Worm (Caenorhabditis elegans) whole organism, L4 larva: Measurements from ENCODE around the gene twnk-1.

Source experiments
- T20F7.1 ChIP-seq: fragments of 200-800 bp; sonication (Bioruptor generic); optimal IDR thresholded peaks from 2 replicates; lab custom pipeline; 2018; ENCODE audit warnings: mild to moderate bottlenecking, missing genetic modification characterization, missing compliant biosample characterization
- ama-1 ChIP-seq: fragments of 150-350 bp; optimal IDR thresholded peaks from 2 replicates; lab custom pipeline; 2014; ENCODE audit warnings: inconsistent platforms, mixed read lengths
- dmd-8 ChIP-seq: fragments of 200-800 bp; sonication (Bioruptor generic); IDR thresholded peaks from 2 replicates; pipeline ENCODE4 v1.3.6; 2022; ENCODE audit warnings: missing genetic modification characterization, missing compliant biosample characterization
- lin-39 ChIP-seq: fragments of 150-350 bp; optimal IDR thresholded peaks from 2 replicates; lab custom pipeline; 2014; ENCODE audit warnings: missing biosample characterization, missing genetic modification reagents, missing genetic modification characterization
- lsy-2 ChIP-seq, 2 experiments: fragments of 150-350 bp in 1 of 2; sonication (generic microtip) in 1 of 2; optimal IDR thresholded peaks; 2 replicates each; lab custom pipeline; 2014 to 2017; ENCODE audit warnings: missing biosample characterization in 2 of 2, missing genetic modification characterization in 2 of 2
- nhr-77 ChIP-seq: fragments of 150-350 bp; optimal IDR thresholded peaks from 2 replicates; lab custom pipeline; 2014; ENCODE audit warnings: missing biosample characterization, missing genetic modification characterization
- pha-4 ChIP-seq, 2 experiments: fragments of 150-350 bp in 1 of 2; fragments of 200-800 bp in 1 of 2; sonication (Bioruptor generic) in 1 of 2; IDR thresholded peaks in 1 of 2; optimal IDR thresholded peaks in 1 of 2; 2 replicates each; pipeline versions ENCODE4 v1.3.6 to Lab custom; 2014 to 2022; ENCODE audit warnings: missing genetic modification characterization in 2 of 2, missing genetic modification reagents in 2 of 2, missing biosample characterization in 1 of 2, missing compliant biosample characterization in 1 of 2
- php-3 ChIP-seq: fragments of 200-800 bp; sonication (Bioruptor generic); IDR thresholded peaks from 2 replicates; pipeline ENCODE4 v1.3.6; 2022; ENCODE audit warnings: missing genetic modification reagents, missing genetic modification characterization, missing compliant biosample characterization
- pqm-1 ChIP-seq: sonication (generic microtip); optimal IDR thresholded peaks from 2 replicates; lab custom pipeline; 2017; ENCODE audit warnings: missing biosample characterization, missing genetic modification characterization
- skn-1 ChIP-seq: fragments of 150-350 bp; optimal IDR thresholded peaks from 2 replicates; lab custom pipeline; 2014; ENCODE audit warnings: missing biosample characterization, missing genetic modification characterization
- snpc-4 ChIP-seq: fragments of 150-350 bp; optimal IDR thresholded peaks from 2 replicates; lab custom pipeline; 2014; ENCODE audit warnings: missing biosample characterization, missing genetic modification characterization
- unc-62 ChIP-seq, 3 experiments: fragments of 150-350 bp in 1 of 3; sonication (generic microtip); optimal IDR thresholded peaks in 2 of 3; peaks in 1 of 3; 1 replicate in 1 of 3; 2 replicates in 2 of 3; lab custom pipeline; 2014 to 2017; ENCODE audit warnings: missing biosample characterization in 3 of 3, missing genetic modification characterization in 3 of 3, missing genetic modification reagents in 3 of 3, missing genotype in 1 of 3
- zag-1 ChIP-seq: fragments of 150-350 bp; optimal IDR thresholded peaks from 2 replicates; lab custom pipeline; 2014; ENCODE audit warnings: missing biosample characterization, missing genetic modification characterization

ce11 chrX:5834581-5835481 is 43.8 kb downstream of the twnk-1 start, which contains the start of gene F13D11.4:
- TF ChIP-seq pqm-1 (no peak), lsy-2 (tag; optimal IDR thresholded peaks at IDR 0.05; lab: Kevin White, UChicago) (no peak), unc-62 (GFP tag; optimal IDR thresholded peaks at IDR 0.05 in 1 of 2; lab: Kevin White, UChicago) (peak in 1 of 2 experiments; percentile 80), unc-62 (tag; optimal IDR thresholded peaks at IDR 0.05; lab: Kevin White, UChicago) (no peak), dmd-8 (GFP tag; lab: Robert Waterston, UW) (no peak), ama-1 (lab: Kevin White, UChicago) (no peak), lin-39 (tag; lab: Kevin White, UChicago) (no peak), zag-1 (tag; lab: Kevin White, UChicago) (no peak), snpc-4 (tag; lab: Kevin White, UChicago) (no peak), pha-4 (GFP tag; IDR thresholded peaks at IDR 0.05; lab: Robert Waterston, UW) (no peak), pha-4 (tag; optimal IDR thresholded peaks at IDR 0.05; lab: Kevin White, UChicago) (no peak), skn-1 (no peak), php-3 (GFP tag; lab: Robert Waterston, UW) (no peak), T20F7.1 (GFP tag; lab: Kevin White, UChicago) (no peak), nhr-77 (tag; lab: Kevin White, UChicago) (no peak)
